Fruit fly (Drosophila melanogaster) ovary, adult (tissue): ENCODE measurements around the gene CG46448.

ENCODE experiments used
- CG17801 ChIP-seq: fragments of 200-800 bp; optimal IDR thresholded peaks from 2 replicates; lab custom pipeline; 2019; ENCODE audit warnings: missing biosample characterization, mild to moderate bottlenecking, missing genetic modification characterization, moderate library complexity; ENCODE audit not compliant: partially characterized antibody

Gene CG46448

dm6 chr2L:2419913-2420312, 28.5 kb downstream of the CG46448 start, which contains the start of gene CG34447:
Gene CG34447 (minus strand): TSS chr2L:2420013.
- TF ChIP-seq CG17801 (GFP tag; lab: Kevin White, UChicago), result no peak

- TF ChIP-seq CG17801 (GFP tag; lab: Kevin White, UChicago), result peak; percentile 38
Observed at dm6 chr2L:2420490-2420889, 29.0 kb downstream of the CG46448 start, which contains the start of gene CG9886. Gene CG9886 (plus strand): TSS chr2L:2420830.

DNA sequence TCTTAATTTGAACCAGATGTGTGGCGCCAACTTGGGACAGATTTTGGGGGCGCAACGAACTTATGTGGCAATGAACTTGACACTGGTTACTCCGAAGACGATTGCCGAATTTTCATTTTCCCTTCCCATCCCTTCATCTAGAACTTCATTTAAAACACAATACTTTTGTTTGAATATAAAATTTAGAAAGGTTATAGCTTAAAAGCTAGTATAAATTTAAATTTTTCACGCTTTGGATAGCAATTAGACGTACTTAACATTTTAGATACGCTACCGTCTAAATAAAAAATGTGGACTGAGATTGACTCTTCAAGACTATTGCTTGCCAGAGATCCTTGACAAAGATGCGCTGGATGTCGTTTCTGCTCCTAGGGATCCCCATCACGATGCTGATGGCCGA, 33.0 kb downstream of the CG46448 start, which contains the start of gene CG44139:
Gene CG44139 (plus strand): TSS at position 301 of the 400 bp plus-strand sequence.
- no peak for TF ChIP-seq CG17801 (GFP tag; lab: Kevin White, UChicago)

DNA sequence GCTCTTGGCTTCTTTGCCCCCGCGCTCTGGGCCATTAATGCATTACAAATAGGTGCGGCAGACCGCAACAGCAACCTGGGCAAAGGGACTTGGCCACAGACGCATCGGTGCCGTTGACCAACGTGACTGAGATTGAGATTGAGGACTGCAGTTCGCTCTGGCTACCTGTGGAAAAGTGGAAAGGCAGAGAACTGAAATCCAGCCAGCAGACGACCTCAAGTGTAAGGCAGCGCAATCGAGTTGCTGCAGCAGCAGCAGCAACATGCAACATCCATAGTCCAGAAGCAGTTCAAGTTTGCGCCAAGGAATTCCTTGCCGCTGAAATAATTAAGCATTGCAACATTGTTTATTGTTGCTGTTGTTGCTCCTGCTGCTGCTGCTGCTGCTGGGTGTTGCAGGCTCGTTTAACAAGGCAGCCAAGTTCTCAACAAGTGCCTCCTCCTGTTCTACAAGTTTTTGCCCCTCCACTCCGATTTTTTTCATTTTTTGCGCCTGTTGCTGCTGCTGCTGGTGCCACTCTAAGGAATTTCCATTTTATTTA, 34.3 kb downstream of the CG46448 start:
- no peak for TF ChIP-seq CG17801 (GFP tag; lab: Kevin White, UChicago)

dm6 chr2L:2426444-2427188, 35.2 kb downstream of the CG46448 start:
- no peak for TF ChIP-seq CG17801 (GFP tag; lab: Kevin White, UChicago)

dm6 chr2L:2427384-2428208, 36.1 kb downstream of the CG46448 start:
- TF ChIP-seq CG17801 (GFP tag; lab: Kevin White, UChicago), result no peak

dm6 chr2L:2428209-2428488, 36.7 kb downstream of the CG46448 start, which contains the start of gene dpp:
Gene dpp (plus strand): TSS chr2L:2428372.
- no peak for TF ChIP-seq CG17801 (GFP tag; lab: Kevin White, UChicago)

DNA sequence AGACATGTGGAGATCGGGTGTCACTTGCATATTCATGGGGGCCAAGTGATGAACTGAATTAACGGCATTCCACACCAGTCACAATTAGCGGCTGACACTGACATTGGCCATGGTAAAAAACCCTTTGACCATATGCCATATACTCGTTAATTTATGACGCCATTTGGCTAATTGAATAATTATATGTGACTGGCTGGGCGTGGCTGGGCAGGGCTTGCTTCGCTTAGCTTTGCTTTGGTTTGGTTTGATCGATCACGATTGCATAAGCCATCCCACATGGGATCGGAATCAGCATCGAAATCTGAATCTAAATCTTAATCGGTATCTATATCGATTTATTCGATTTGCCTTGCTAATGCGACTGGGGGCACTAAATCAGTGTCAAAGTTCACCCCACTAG, 38.1 kb downstream of the CG46448 start:
- no peak for TF ChIP-seq CG17801 (GFP tag; lab: Kevin White, UChicago)

dm6 chr2L:2430251-2430650, 38.8 kb downstream of the CG46448 start:
- no peak for TF ChIP-seq CG17801 (GFP tag; lab: Kevin White, UChicago)

- no peak for TF ChIP-seq CG17801 (GFP tag; lab: Kevin White, UChicago)
Observed at dm6 chr2L:2432809-2433493, 41.5 kb downstream of the CG46448 start.

DNA sequence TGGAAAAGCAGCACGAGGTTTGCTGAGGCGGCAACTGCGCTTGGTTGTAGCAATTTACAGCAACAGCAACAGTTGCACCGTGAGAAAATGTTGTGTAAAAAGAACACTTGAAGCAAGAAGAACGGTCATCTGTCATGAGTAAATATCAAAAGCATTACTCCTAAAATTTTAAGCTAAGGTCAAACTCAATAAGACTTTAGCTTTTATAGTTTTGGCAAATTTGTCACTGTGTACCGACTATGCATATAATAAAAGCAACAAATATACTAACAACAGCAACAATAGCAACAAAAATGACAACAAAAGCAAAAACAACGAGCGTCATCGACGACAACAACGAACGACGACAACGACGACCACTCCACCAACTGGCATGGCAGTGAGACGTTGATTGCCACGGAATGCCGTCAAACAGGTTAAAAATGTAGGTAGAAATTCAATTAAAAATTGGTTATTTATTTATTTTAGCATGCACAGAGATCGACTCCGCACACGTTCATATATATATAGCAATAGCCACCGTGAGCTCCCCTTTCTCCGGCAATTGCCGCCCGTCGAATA, 42.1 kb downstream of the CG46448 start:
- no peak for TF ChIP-seq CG17801 (GFP tag; lab: Kevin White, UChicago)

DNA sequence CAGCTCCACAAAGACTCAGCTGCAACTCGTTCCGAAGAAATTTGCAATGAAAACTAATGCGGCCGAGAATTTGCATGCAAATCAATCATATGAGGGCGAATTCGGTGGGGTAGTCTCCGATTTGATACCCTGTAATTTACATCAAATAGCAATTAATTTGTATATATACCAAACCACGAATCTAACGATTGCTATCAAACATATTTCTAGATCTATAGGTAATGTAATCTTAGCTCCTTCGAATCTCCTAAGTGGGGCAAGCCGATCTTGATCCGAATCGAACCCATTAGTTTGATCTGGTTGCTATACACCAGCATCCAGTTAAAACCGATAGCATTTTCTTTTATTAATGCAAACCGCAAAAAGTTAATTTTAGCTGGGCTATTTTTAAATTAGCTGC, 42.8 kb downstream of the CG46448 start:
- TF ChIP-seq CG17801 (GFP tag; lab: Kevin White, UChicago), result no peak

DNA sequence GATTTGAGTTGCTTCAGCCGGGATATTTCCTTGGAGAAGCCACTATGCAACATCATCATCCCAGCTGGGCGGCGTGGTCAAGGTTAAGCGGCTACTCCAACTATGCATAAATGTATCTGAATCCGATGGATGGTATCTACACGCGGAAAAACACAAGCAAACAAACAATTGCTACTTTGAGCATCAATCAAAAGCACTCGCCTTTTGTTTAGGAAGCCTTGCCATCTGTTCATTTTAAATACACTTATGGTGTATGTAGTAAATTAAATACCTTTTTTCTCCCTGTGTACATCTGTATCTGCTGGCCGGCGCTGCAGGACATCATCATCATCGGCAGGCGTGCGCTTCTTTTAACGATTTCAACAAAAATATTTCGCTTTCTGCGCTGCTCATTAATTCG, 44.8 kb downstream of the CG46448 start:
- TF ChIP-seq CG17801 (GFP tag; lab: Kevin White, UChicago), result no peak

DNA sequence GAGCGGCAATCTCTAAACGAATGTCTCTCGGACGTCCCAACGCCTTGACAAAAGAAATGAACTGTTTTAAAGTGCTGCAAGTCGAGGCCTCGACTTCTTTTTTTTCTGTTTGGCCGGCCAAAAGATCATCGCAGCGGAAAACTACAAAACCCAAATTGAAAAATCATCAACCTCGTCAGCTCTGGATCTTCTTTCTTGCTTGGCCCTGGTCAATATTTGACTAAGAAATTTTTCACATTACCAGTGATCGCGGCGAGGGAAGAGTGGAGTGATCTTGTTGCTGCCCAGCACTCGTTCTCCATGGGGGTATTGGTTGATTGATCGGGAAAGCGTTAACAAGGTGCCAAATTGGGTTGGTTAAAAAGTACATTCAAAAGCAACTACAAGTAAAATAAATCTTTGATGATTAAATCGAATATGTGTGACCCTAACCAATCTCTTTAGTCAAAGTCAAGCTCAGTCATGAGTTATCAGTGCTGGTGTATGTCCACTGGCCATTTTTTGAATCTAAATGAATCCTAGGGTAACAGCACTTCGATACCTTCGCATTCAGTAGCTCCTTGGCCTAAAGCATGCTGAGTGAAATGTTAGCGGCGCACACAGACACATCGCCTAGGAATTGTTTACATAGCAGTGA, 47.3 kb downstream of the CG46448 start:
- no peak for TF ChIP-seq CG17801 (GFP tag; lab: Kevin White, UChicago)
